Worm (Caenorhabditis elegans) whole organism, L1 larva: ENCODE results near the gene C36C5.4.

Experiments used
- fos-1 ChIP-seq: fragments of 150-350 bp; optimal IDR thresholded peaks from 2 replicates; lab custom pipeline; 2014; ENCODE audit warnings: missing biosample characterization, missing genetic modification characterization
- xbp-1 ChIP-seq: sonication (generic microtip); optimal IDR thresholded peaks from 2 replicates; lab custom pipeline; 2016; ENCODE audit warnings: missing genetic modification characterization, missing compliant biosample characterization

- TF ChIP-seq fos-1 (no peak), xbp-1 (tag; lab: Kevin White, UChicago) (no peak)
Measured at ce11 chrV:3119185-3119584, 47.2 kb upstream of the C36C5.4 start.
